Worm (Caenorhabditis elegans): Measurements from ENCODE around the gene C25H3.14.

ce11 chrII:5697338-5697737 is 2.4 kb downstream of the C25H3.14 start:
- TF ChIP-seq med-1 (GFP tag; optimal IDR thresholded peaks at IDR 0.05; ENCODE audit: insufficient read depth): no peak
- no peak for TF ChIP-seq T22C8.4 (GFP tag; IDR thresholded peaks at IDR 0.05)
- no peak for TF ChIP-seq ztf-23 (GFP tag; IDR thresholded peaks at IDR 0.05)
- TF ChIP-seq tab-1 (GFP tag; IDR thresholded peaks at IDR 0.05): no peak
